Fruit fly (Drosophila melanogaster) whole organism, pupa: Measurements from ENCODE around the gene Cpr35B.

ENCODE experiments used
- CG9948 ChIP-seq: fragments of 200-800 bp; sonication (Bioruptor generic); optimal IDR thresholded peaks from 2 replicates; lab custom pipeline; 2018; ENCODE audit warnings: missing biosample characterization, mild to moderate bottlenecking, missing genetic modification characterization, moderate library complexity
- gl ChIP-seq: fragments of 200-800 bp; sonication (Bioruptor generic); optimal IDR thresholded peaks from 2 replicates; lab custom pipeline; 2018; ENCODE audit warnings: missing biosample characterization, mild to moderate bottlenecking, missing genetic modification characterization

DNA sequence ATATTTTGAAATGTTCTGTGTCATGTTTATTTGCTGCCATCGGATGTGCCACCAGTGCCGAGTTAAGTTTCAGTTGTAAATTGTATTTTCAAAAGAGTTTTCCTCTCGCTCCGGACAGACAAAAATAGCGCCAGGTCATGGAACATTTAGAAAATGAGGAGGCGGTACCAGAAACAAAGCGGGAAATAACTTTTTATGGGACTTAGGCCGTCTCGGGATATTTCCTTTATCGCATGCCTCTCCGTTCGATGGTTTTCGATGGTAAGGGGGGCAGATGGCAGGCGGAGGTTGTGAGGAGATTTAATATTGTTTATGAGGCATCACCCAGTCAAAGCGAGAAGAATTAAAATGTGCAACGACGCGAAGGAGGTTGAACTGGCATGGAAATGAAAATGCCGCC lies 19.8 kb upstream of the Cpr35B start:
- TF ChIP-seq gl (tag; lab: Kevin White, UChicago) = no peak
- no peak for TF ChIP-seq CG9948 (tag; lab: Kevin White, UChicago)
